Worm (Caenorhabditis elegans) whole organism, L4 larva: Measurements from ENCODE around the gene srx-19.

Experiments
- daf-12 ChIP-seq: fragments of 150-350 bp; optimal IDR thresholded peaks from 2 replicates; lab custom pipeline; 2014; ENCODE audit warnings: missing biosample characterization, missing genetic modification reagents, missing genetic modification characterization
- egl-27 ChIP-seq: sonication (generic microtip); optimal IDR thresholded peaks from 3 replicates; lab custom pipeline; 2017; ENCODE audit warnings: missing biosample characterization, missing genetic modification reagents, missing genetic modification characterization
- jun-1 ChIP-seq: fragments of 150-350 bp; optimal IDR thresholded peaks from 2 replicates; lab custom pipeline; 2014; ENCODE audit warnings: missing biosample characterization, missing genetic modification reagents, missing genetic modification characterization
- lim-7 ChIP-seq: fragments of 200-800 bp; sonication (Bioruptor generic); IDR thresholded peaks from 2 replicates; pipeline ENCODE4 v1.3.6; 2022; ENCODE audit warnings: missing genetic modification characterization, missing compliant biosample characterization
- lsy-2 ChIP-seq, 2 experiments: fragments of 150-350 bp in 1 of 2; sonication (generic microtip) in 1 of 2; optimal IDR thresholded peaks; 2 replicates each; lab custom pipeline; 2014 to 2017; ENCODE audit warnings: missing biosample characterization in 2 of 2, missing genetic modification characterization in 2 of 2
- mxl-3 ChIP-seq: fragments of 200-800 bp; sonication (Bioruptor generic); optimal IDR thresholded peaks from 2 replicates; lab custom pipeline; 2018; ENCODE audit warnings: mild to moderate bottlenecking, missing genetic modification characterization, missing compliant biosample characterization
- nhr-77 ChIP-seq: fragments of 150-350 bp; optimal IDR thresholded peaks from 2 replicates; lab custom pipeline; 2014; ENCODE audit warnings: missing biosample characterization, missing genetic modification characterization
- pqm-1 ChIP-seq: sonication (generic microtip); optimal IDR thresholded peaks from 2 replicates; lab custom pipeline; 2017; ENCODE audit warnings: missing biosample characterization, missing genetic modification characterization
- skn-1 ChIP-seq: fragments of 150-350 bp; optimal IDR thresholded peaks from 2 replicates; lab custom pipeline; 2014; ENCODE audit warnings: missing biosample characterization, missing genetic modification characterization
- snpc-4 ChIP-seq: fragments of 150-350 bp; optimal IDR thresholded peaks from 2 replicates; lab custom pipeline; 2014; ENCODE audit warnings: missing biosample characterization, missing genetic modification characterization
- unc-62 ChIP-seq, 3 experiments: fragments of 150-350 bp in 1 of 3; sonication (generic microtip); optimal IDR thresholded peaks in 2 of 3; peaks in 1 of 3; 1 replicate in 1 of 3; 2 replicates in 2 of 3; lab custom pipeline; 2014 to 2017; ENCODE audit warnings: missing biosample characterization in 3 of 3, missing genetic modification characterization in 3 of 3, missing genetic modification reagents in 3 of 3, missing genotype in 1 of 3
- ztf-11 ChIP-seq: fragments of 150-350 bp; optimal IDR thresholded peaks from 2 replicates; lab custom pipeline; 2014; ENCODE audit warnings: missing biosample characterization, missing genetic modification characterization
- ztf-7 ChIP-seq: fragments of 150-350 bp; optimal IDR thresholded peaks from 2 replicates; lab custom pipeline; 2014; ENCODE audit warnings: missing biosample characterization, missing genetic modification characterization

ce11 chrIV:6859270-6859669, 13.8 kb upstream of the srx-19 start, which contains the start of gene R13H7.2:
- TF ChIP-seq ztf-7 (tag; lab: Kevin White, UChicago) (no peak), nhr-77 (tag; lab: Kevin White, UChicago) (no peak), unc-62 (GFP tag; optimal IDR thresholded peaks at IDR 0.05 in 1 of 2; lab: Kevin White, UChicago) (no peak), unc-62 (tag; optimal IDR thresholded peaks at IDR 0.05; lab: Kevin White, UChicago) (no peak), ztf-11 (tag; lab: Kevin White, UChicago) (no peak), snpc-4 (tag; lab: Kevin White, UChicago) (no peak), daf-12 (no peak), pqm-1 (tag; lab: Kevin White, UChicago) (no peak), lsy-2 (tag; optimal IDR thresholded peaks at IDR 0.05; lab: Kevin White, UChicago) (no peak), jun-1 (no peak), egl-27 (tag; lab: Kevin White, UChicago) (no peak), skn-1 (no peak), lim-7 (GFP tag; lab: Robert Waterston, UW) (no peak), mxl-3 (GFP tag; lab: Kevin White, UChicago) (no peak)
